Fruit fly (Drosophila melanogaster) S2 (cell line): ENCODE results near the gene CG12948.

Experiments
- CG8478 ChIP-seq: fragments of >200 bp; optimal IDR thresholded peaks from 2 replicates; lab custom pipeline; 2018
- CTCF ChIP-seq, 2 experiments: fragments of >200 bp; optimal IDR thresholded peaks; 2 replicates each; lab custom pipeline; 2018

Gene CG12948

DNA sequence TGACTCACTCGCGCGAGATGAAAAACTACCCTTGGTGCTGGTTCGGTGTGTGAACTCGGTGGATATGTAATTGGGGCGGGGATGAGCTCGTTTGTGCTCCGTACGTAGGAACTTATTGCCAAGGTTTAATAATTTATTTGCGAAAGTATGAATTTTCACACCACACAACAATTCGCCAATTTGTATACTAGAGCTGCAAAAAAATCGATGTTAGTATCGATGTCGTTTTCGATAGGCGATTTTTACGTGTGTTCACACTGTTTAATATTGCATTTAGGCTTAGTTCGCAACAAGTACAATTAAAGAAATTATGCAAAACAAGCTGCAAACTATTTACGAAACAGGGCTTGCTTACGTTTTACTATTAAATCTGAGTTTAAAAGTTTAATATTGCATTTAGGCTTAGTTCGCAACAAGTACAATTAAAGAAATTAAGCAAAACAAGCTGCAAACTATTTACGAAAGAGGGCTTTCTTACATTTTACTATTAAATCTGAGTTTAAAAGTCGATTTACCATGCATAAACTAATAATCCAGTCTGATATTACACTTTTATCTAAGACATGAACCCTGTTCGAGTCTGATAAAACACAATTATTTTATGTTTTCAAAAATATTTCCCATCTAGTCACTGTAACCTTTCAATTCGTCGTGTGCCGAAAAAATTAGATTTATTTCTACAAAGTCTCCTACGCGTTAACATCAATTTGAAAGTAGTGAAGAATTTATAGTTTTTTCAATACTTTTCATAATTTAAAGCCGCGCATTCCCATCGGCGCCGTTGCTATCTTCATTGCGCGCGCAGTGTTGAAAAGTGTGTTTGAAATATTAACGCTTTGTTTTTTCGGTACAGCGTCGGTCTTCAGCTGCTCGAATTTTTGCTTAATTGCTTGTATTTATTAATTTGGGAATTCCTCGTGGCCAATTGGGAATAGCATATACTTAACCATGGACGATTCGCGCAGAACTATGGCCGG, 15.7 kb upstream of the CG12948 start, which contains the start of the genes Snap24 and CG8478:
TSS of gene Snap24 (minus strand) at position 196 of the 977 bp plus-strand sequence.
TSS of gene CG8478 (plus strand) at position 696 of the 977 bp plus-strand sequence.
- TF ChIP-seq CG8478 (lab: Kevin White, UChicago) (no peak), CTCF (optimal IDR thresholded peaks at IDR 0.05; lab: Kevin White, UChicago) (no peak)

- TF ChIP-seq CTCF (optimal IDR thresholded peaks at IDR 0.05; lab: Kevin White, UChicago) (no peak), CG8478 (lab: Kevin White, UChicago) (no peak)
These were observed 12.0 kb upstream of the CG12948 start, which contains the start of gene Mpi for dm6 chr3R:9759360-9760191. Gene Mpi (plus strand): TSS chr3R:9759622.

dm6 chr3R:9756187-9756586, 8.6 kb upstream of the CG12948 start, which contains the start of the genes Alg12 and Rpt3R:
Gene Alg12 (plus strand): TSS chr3R:9756491.
Gene Rpt3R (minus strand): TSS chr3R:9756510.
- no peak for TF ChIP-seq CTCF (optimal IDR thresholded peaks at IDR 0.05; lab: Kevin White, UChicago)
- TF ChIP-seq CG8478 (lab: Kevin White, UChicago), result no peak

dm6 chr3R:9754487-9754886, 6.9 kb upstream of the CG12948 start, which contains the start of gene Tti1:
Gene Tti1 (minus strand): TSS chr3R:9754686.
- TF ChIP-seq CG8478 (lab: Kevin White, UChicago), result no peak
- TF ChIP-seq CTCF (optimal IDR thresholded peaks at IDR 0.05; lab: Kevin White, UChicago), result no peak

dm6 chr3R:9747900-9748663, 538 bp upstream of the CG12948 start:
- TF ChIP-seq CG8478 (lab: Kevin White, UChicago), result no peak
- no peak for TF ChIP-seq CTCF (optimal IDR thresholded peaks at IDR 0.05; lab: Kevin White, UChicago)

DNA sequence ATGACTTTTGCATAAGTTTGCCTTT, 143 bp upstream of the CG12948 start, which contains the start of gene PpD3:
TSS of gene PpD3 (plus strand) at position 1 of the 25 bp plus-strand sequence.
- TF ChIP-seq CTCF (optimal IDR thresholded peaks at IDR 0.05; lab: Kevin White, UChicago) (no peak), CG8478 (lab: Kevin White, UChicago) (no peak)

dm6 chr3R:9746267-9746666, 1.3 kb downstream of the CG12948 start, which contains the start of gene CG34409:
Gene CG34409 (minus strand): TSS chr3R:9746367.
- TF ChIP-seq CTCF (optimal IDR thresholded peaks at IDR 0.05; lab: Kevin White, UChicago) (no peak), CG8478 (lab: Kevin White, UChicago) (no peak)

- TF ChIP-seq CG8478 (lab: Kevin White, UChicago) (no peak), CTCF (optimal IDR thresholded peaks at IDR 0.05; lab: Kevin White, UChicago) (no peak)
These were observed 2.1 kb downstream of the CG12948 start for dm6 chr3R:9745442-9745841.

DNA sequence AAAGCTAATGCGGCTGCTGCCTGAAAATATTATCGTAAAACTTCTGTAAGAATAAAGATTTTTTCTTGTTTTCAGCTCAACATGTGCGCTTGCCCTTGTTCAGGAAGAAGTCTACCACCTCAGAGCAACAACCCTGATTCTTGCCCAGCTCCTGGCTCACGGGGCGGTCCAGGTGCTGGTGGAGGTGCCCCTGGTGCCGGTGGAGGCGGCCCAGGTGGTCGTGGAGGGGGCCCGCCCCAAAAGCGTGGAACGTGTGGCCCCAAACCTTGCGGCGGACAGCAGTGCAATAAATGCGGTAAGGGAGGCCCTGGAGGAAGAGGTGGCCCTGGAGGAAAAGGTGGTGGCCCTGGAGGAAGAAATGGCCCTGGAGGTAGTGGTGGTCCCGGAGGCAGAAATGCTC, 3.5 kb downstream of the CG12948 start:
- TF ChIP-seq CTCF (optimal IDR thresholded peaks at IDR 0.05; lab: Kevin White, UChicago), result no peak
- TF ChIP-seq CG8478 (lab: Kevin White, UChicago), result no peak

DNA sequence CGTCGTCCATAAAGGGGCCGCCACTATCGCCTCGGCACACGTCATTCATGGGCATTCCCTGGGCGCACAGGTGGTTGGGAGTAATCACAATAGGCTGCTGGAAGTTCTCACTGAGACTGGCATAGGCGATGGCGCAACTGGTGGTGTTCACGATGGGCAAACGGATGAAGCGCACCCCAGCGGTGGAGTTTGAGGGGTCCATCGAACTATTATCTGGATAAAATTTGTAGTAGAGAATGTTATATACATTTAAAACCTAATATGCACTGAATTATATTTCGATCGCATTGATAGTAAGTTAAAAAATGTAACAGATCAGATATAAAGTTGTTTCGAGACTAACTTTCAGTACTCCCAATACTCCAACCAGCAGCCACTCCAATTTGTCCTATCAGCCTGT, 4.3 kb downstream of the CG12948 start, which contains the start of gene CG31415:
TSS of gene CG31415 (plus strand) at position 301 of the 400 bp plus-strand sequence.
- no peak for TF ChIP-seq CG8478 (lab: Kevin White, UChicago)
- TF ChIP-seq CTCF (optimal IDR thresholded peaks at IDR 0.05; lab: Kevin White, UChicago), result no peak

DNA sequence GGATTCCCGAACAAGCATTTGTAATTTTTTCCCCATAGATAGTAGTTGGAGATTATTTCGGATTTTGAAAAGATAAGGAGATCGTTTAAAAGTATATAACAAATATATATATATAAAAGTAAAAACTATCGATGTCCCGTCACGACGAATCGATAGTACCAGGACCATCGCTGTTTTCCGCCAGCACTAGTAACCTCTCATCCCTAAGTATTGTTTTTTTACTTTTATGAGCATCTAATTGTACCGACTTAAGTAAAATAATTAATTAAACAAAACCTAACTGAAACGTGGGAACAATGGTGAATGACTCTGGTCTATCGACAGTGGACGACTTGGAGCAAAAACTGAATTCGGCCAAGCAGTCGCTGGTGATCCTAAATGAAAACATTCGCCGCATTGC, 6.8 kb downstream of the CG12948 start, which contains the start of gene Pnn:
TSS of gene Pnn (plus strand) at position 187 of the 400 bp plus-strand sequence.
- no peak for TF ChIP-seq CTCF (optimal IDR thresholded peaks at IDR 0.05; lab: Kevin White, UChicago)
- no peak for TF ChIP-seq CG8478 (lab: Kevin White, UChicago)

- TF ChIP-seq CTCF (optimal IDR thresholded peaks at IDR 0.05; lab: Kevin White, UChicago), result no peak
- TF ChIP-seq CG8478 (lab: Kevin White, UChicago), result no peak
These were observed 7.8 kb downstream of the CG12948 start, which contains the start of gene side-VII for dm6 chr3R:9739793-9740192. Gene side-VII (minus strand): TSS chr3R:9739979.

dm6 chr3R:9735151-9735550, 12.4 kb downstream of the CG12948 start:
- TF ChIP-seq CG8478 (lab: Kevin White, UChicago) (no peak), CTCF (optimal IDR thresholded peaks at IDR 0.05; lab: Kevin White, UChicago) (no peak)

- TF ChIP-seq CG8478 (lab: Kevin White, UChicago) (no peak), CTCF (optimal IDR thresholded peaks at IDR 0.05; lab: Kevin White, UChicago) (no peak)
These were observed 14.4 kb downstream of the CG12948 start, which contains the start of gene alphaTub85E for dm6 chr3R:9733150-9733549. Gene alphaTub85E (minus strand): TSS chr3R:9733250.
